Worm (Caenorhabditis elegans): Measurements from ENCODE around the gene ttr-34.

ttr-34 gene

ce11 chrX:13104966-13105365 lies 34.6 kb upstream of the ttr-34 start, which contains the start of gene F17H10.1 (continued):
- TF ChIP-seq mdl-1 (tag; optimal IDR thresholded peaks at IDR 0.05) (peak; percentile 96 to 99), saeg-2 (GFP tag; IDR thresholded peaks at IDR 0.05) (peak; percentile 50; the same call in 1 of the 2 replicates), lsy-2 (tag; optimal IDR thresholded peaks at IDR 0.05) (peak in 1 of 2 experiments; percentile 57), spr-3 (GFP tag; optimal IDR thresholded peaks at IDR 0.05) (no peak), ceh-20 (GFP tag; IDR thresholded peaks at IDR 0.05) (peak; percentile 80), nhr-48 (tag; optimal IDR thresholded peaks at IDR 0.05) (peak; percentile 92), nhr-237 (tag; optimal IDR thresholded peaks at IDR 0.05) (no peak), gei-8 (GFP tag; optimal IDR thresholded peaks at IDR 0.05) (peak; percentile 57), nhr-102 (tag; optimal IDR thresholded peaks at IDR 0.05) (peak; percentile 73), nhr-41 (GFP tag; IDR thresholded peaks at IDR 0.05) (peak; percentile 82), ctbp-1 (GFP tag; IDR thresholded peaks at IDR 0.05) (peak; percentile 46; the same call in 1 of the 2 replicates), ceh-44 (GFP tag; IDR thresholded peaks at IDR 0.05) (no peak), unc-130 (GFP tag; optimal IDR thresholded peaks at IDR 0.05) (no peak), hlh-11 (tag; optimal IDR thresholded peaks at IDR 0.05) (peak; percentile 97), nhr-10 (tag; optimal IDR thresholded peaks at IDR 0.05) (no peak), jun-1 (tag; optimal IDR thresholded peaks at IDR 0.05) (no peak), aha-1 (tag) (peak; percentile 98), unc-39 (tag; optimal IDR thresholded peaks at IDR 0.05) (no peak), rbr-2 (tag; optimal IDR thresholded peaks at IDR 0.05) (peak; percentile 52), dve-1 (tag; optimal IDR thresholded peaks at IDR 0.05; ENCODE audit: insufficient read depth) (peak; percentile 97), mdt-29 (GFP tag; IDR thresholded peaks at IDR 0.05) (peak; percentile 99), daf-12 (tag; optimal IDR thresholded peaks at IDR 0.05) (no peak), zfp-3 (GFP tag; conservative IDR thresholded peaks at IDR 0.05) (peak; percentile 91), mxl-2 (GFP tag; conservative IDR thresholded peaks at IDR 0.05) (peak; percentile 68), nhr-25 (tag; optimal IDR thresholded peaks at IDR 0.05; ENCODE audit: borderline replicate concordance, insufficient read depth) (peak; percentile 52), dmd-6 (GFP tag; IDR thresholded peaks at IDR 0.05) (peak; percentile 97), spr-1 (tag; optimal IDR thresholded peaks at IDR 0.05) (peak; percentile 48), lin-13 (GFP tag; optimal IDR thresholded peaks at IDR 0.05) (peak; percentile 67), F44E2.7 (GFP tag; IDR thresholded peaks at IDR 0.05) (no peak), daf-16 (GFP tag; optimal IDR thresholded peaks at IDR 0.05) (peak; percentile 62 to 84), daf-16 (tag; optimal IDR thresholded peaks at IDR 0.05) (peak; percentile 92), dmd-9 (GFP tag; IDR thresholded peaks at IDR 0.05) (peak; percentile 85), zip-2 (tag; optimal IDR thresholded peaks at IDR 0.05) (no peak)

- TF ChIP-seq ceh-20 (GFP tag; IDR thresholded peaks at IDR 0.05) (0 out of 2 replicates have a peak, but pooled peaks have one; percentile 45), pqm-1 (tag; optimal IDR thresholded peaks at IDR 0.05) (peak; percentile 68), dve-1 (tag; optimal IDR thresholded peaks at IDR 0.05; ENCODE audit: insufficient read depth) (peak; percentile 37), nhr-10 (tag; optimal IDR thresholded peaks at IDR 0.05) (peak; percentile 43), ztf-11 (tag; optimal IDR thresholded peaks at IDR 0.05) (no peak), dmd-9 (GFP tag; IDR thresholded peaks at IDR 0.05) (no peak), nhr-42 (GFP tag; IDR thresholded peaks at IDR 0.05) (no peak), mdt-29 (GFP tag; IDR thresholded peaks at IDR 0.05) (0 out of 2 replicates have a peak, but pooled peaks have one; percentile 43), Y105C5A.15 (GFP tag; IDR thresholded peaks at IDR 0.05) (no peak), unc-62 (GFP tag; optimal IDR thresholded peaks at IDR 0.05 in 1 of 2) (peak in 1 of 2 experiments; percentile 57), unc-62 (tag; optimal IDR thresholded peaks at IDR 0.05) (no peak), saeg-2 (GFP tag; IDR thresholded peaks at IDR 0.05) (no peak), daf-8 (GFP tag; IDR thresholded peaks at IDR 0.05) (no peak), aha-1 (tag) (peak; percentile 75), mdl-1 (tag; optimal IDR thresholded peaks at IDR 0.05) (peak in 1 of 2 experiments; percentile 42), mes-2 (tag; optimal IDR thresholded peaks at IDR 0.05; ENCODE audit: poor library complexity, severe bottlenecking) (peak; percentile 1), nhr-102 (tag; optimal IDR thresholded peaks at IDR 0.05) (peak; percentile 3), lsy-2 (tag; optimal IDR thresholded peaks at IDR 0.05) (peak in 1 of 2 experiments; percentile 23), pha-4 (GFP tag; IDR thresholded peaks at IDR 0.05) (no peak), pha-4 (tag; optimal IDR thresholded peaks at IDR 0.05) (no peak), dmd-6 (GFP tag; IDR thresholded peaks at IDR 0.05) (peak; percentile 34), tag-97 (GFP tag; IDR thresholded peaks at IDR 0.05) (no peak), ceh-44 (GFP tag; IDR thresholded peaks at IDR 0.05) (no peak), nhr-28 (tag; optimal IDR thresholded peaks at IDR 0.05) (peak; percentile 59), hlh-11 (tag; optimal IDR thresholded peaks at IDR 0.05) (peak; percentile 70), F26F4.8 (GFP tag; conservative IDR thresholded peaks at IDR 0.05) (no peak), nhr-48 (tag; optimal IDR thresholded peaks at IDR 0.05) (peak; percentile 11), lin-38 (GFP tag; IDR thresholded peaks at IDR 0.05) (no peak), Y5F2A.4 (GFP tag; optimal IDR thresholded peaks at IDR 0.05) (no peak)
Observed at ce11 chrX:13106177-13106761, 33.3 kb upstream of the ttr-34 start.

Data from whole organism, L4 larva.